Fruit fly (Drosophila melanogaster) whole organism, pupa: ENCODE measurements around the gene tex.

Experiments used
- CG10348 ChIP-seq: fragments of 200-800 bp; sonication (Bioruptor generic); IDR thresholded peaks from 2 replicates; pipeline ENCODE4 v1.3.6; 2022; ENCODE audit warnings: missing biosample characterization, missing genetic modification characterization
- CG12605 ChIP-seq: fragments of 200-800 bp; sonication (Bioruptor generic); IDR thresholded peaks from 2 replicates; pipeline ENCODE4 v1.3.6; 2022; ENCODE audit warnings: missing biosample characterization, missing genetic modification characterization
- CG13204 ChIP-seq: fragments of 200-800 bp; sonication (Bioruptor generic); optimal IDR thresholded peaks from 2 replicates; lab custom pipeline; 2018; ENCODE audit warnings: missing biosample characterization, mild to moderate bottlenecking, missing genetic modification characterization, moderate library complexity
- CG14655 ChIP-seq: fragments of 200-800 bp; sonication (Bioruptor generic); optimal IDR thresholded peaks from 3 replicates; lab custom pipeline; 2017; ENCODE audit warnings: mild to moderate bottlenecking, missing biosample characterization, missing genetic modification reagents, missing genetic modification characterization
- CG15710 ChIP-seq: fragments of 200-800 bp; sonication (Bioruptor generic); optimal IDR thresholded peaks from 2 replicates; lab custom pipeline; 2018; ENCODE audit warnings: missing biosample characterization, mild to moderate bottlenecking, missing genetic modification characterization, moderate library complexity
- CG17806 ChIP-seq: fragments of 200-800 bp; sonication (Bioruptor generic); optimal IDR thresholded peaks from 2 replicates; lab custom pipeline; 2018; ENCODE audit warnings: missing biosample characterization, mild to moderate bottlenecking, missing genetic modification characterization, moderate library complexity
- CG32121 ChIP-seq: fragments of 200-800 bp; sonication (Bioruptor generic); IDR thresholded peaks from 2 replicates; pipeline ENCODE4 v1.3.6; 2022; ENCODE audit warnings: missing biosample characterization, missing genetic modification characterization
- CG34367 ChIP-seq: fragments of 200-800 bp; sonication (Bioruptor generic); optimal IDR thresholded peaks from 2 replicates; lab custom pipeline; 2018; ENCODE audit warnings: missing biosample characterization, mild to moderate bottlenecking, missing genetic modification characterization
- CG4496 ChIP-seq: fragments of 200-800 bp; sonication (Bioruptor generic); IDR thresholded peaks from 3 replicates; pipeline ENCODE4 v1.3.6; 2022; ENCODE audit warnings: missing biosample characterization, missing genetic modification characterization
- CG8159 ChIP-seq: fragments of 200-800 bp; sonication (Bioruptor generic); optimal IDR thresholded peaks from 3 replicates; lab custom pipeline; 2018; ENCODE audit warnings: missing biosample characterization, mild to moderate bottlenecking, missing genetic modification characterization, moderate library complexity
- CG8301 ChIP-seq: fragments of 200-800 bp; sonication (Bioruptor generic); optimal IDR thresholded peaks from 2 replicates; lab custom pipeline; 2018; ENCODE audit warnings: missing biosample characterization, mild to moderate bottlenecking, missing genetic modification characterization
- CG9948 ChIP-seq: fragments of 200-800 bp; sonication (Bioruptor generic); optimal IDR thresholded peaks from 2 replicates; lab custom pipeline; 2018; ENCODE audit warnings: missing biosample characterization, mild to moderate bottlenecking, missing genetic modification characterization, moderate library complexity
- D1 ChIP-seq: fragments of 200-800 bp; sonication (Bioruptor generic); optimal IDR thresholded peaks from 2 replicates; lab custom pipeline; 2018; ENCODE audit warnings: missing biosample characterization, mild to moderate bottlenecking, missing genetic modification characterization, moderate library complexity
- EcR ChIP-seq: fragments of 200-800 bp; sonication (Bioruptor generic); optimal IDR thresholded peaks from 3 replicates; lab custom pipeline; 2019; ENCODE audit warnings: missing biosample characterization, missing genetic modification characterization, mild to moderate bottlenecking, moderate library complexity, missing genetic modification reagents
- Ets98B ChIP-seq: fragments of 200-800 bp; sonication (Bioruptor generic); IDR thresholded peaks from 2 replicates; pipeline ENCODE4 v1.3.6; 2022; ENCODE audit warnings: missing biosample characterization, missing genetic modification characterization
- Pif1A ChIP-seq: fragments of 200-800 bp; sonication (Bioruptor generic); optimal IDR thresholded peaks from 3 replicates; lab custom pipeline; 2016; ENCODE audit warnings: missing biosample characterization, missing genetic modification characterization
- Pif1B ChIP-seq: fragments of 200-800 bp; sonication (Bioruptor generic); optimal IDR thresholded peaks from 3 replicates; lab custom pipeline; 2016; ENCODE audit warnings: missing biosample characterization, missing genetic modification characterization
- Snoo ChIP-seq: fragments of 200-800 bp; sonication (Bioruptor generic); optimal IDR thresholded peaks from 3 replicates; lab custom pipeline; 2017; ENCODE audit warnings: missing biosample characterization, mild to moderate bottlenecking, missing genetic modification characterization, inconsistent platforms
- fd96Ca ChIP-seq: fragments of 200-800 bp; sonication (Bioruptor generic); IDR thresholded peaks from 3 replicates; pipeline ENCODE4 v1.3.6; 2022; ENCODE audit warnings: missing biosample characterization, missing genetic modification characterization
- gl ChIP-seq: fragments of 200-800 bp; sonication (Bioruptor generic); optimal IDR thresholded peaks from 2 replicates; lab custom pipeline; 2018; ENCODE audit warnings: missing biosample characterization, mild to moderate bottlenecking, missing genetic modification characterization
- rn ChIP-seq: fragments of 200-800 bp; sonication (Bioruptor generic); IDR thresholded peaks from 2 replicates; pipeline ENCODE4 v1.3.6; 2022; ENCODE audit warnings: missing biosample characterization, missing genetic modification characterization

Gene tex

dm6 chr3R:8272573-8273165, 35.8 kb downstream of the tex start:
- TF ChIP-seq CG17806 (tag; lab: Kevin White, UChicago) (no peak), Snoo (peak; percentile 56)
- TF ChIP-seq, all 21 proteins: peak for 1

- no peak for TF ChIP-seq Snoo
- TF ChIP-seq CG4496 (GFP tag; lab: Robert Waterston, UW): no peak
- TF ChIP-seq gl (tag; lab: Kevin White, UChicago): no peak
- TF ChIP-seq fd96Ca (GFP tag; lab: Robert Waterston, UW): no peak
- no peak for TF ChIP-seq CG13204 (GFP tag; lab: Kevin White, UChicago)
- no peak for TF ChIP-seq D1 (tag; lab: Kevin White, UChicago)
- TF ChIP-seq CG32121 (GFP tag; lab: Robert Waterston, UW): no peak
- TF ChIP-seq CG17806 (tag; lab: Kevin White, UChicago): no peak
- TF ChIP-seq CG10348 (GFP tag; lab: Robert Waterston, UW): no peak
- no peak for TF ChIP-seq CG14655 (GFP tag; lab: Kevin White, UChicago)
- TF ChIP-seq CG12605 (GFP tag; lab: Robert Waterston, UW): no peak
- TF ChIP-seq CG34367 (tag; lab: Kevin White, UChicago): no peak
- TF ChIP-seq CG8301 (tag; lab: Kevin White, UChicago): no peak
- TF ChIP-seq rn (GFP tag; lab: Robert Waterston, UW): no peak
- no peak for TF ChIP-seq CG15710 (tag; lab: Kevin White, UChicago)
- no peak for TF ChIP-seq CG9948
- no peak for TF ChIP-seq CG8159 (tag; lab: Kevin White, UChicago)
These were observed 38.7 kb downstream of the tex start, which contains the start of gene CG9630 for dm6 chr3R:8269740-8270139. Gene CG9630 (minus strand): TSS chr3R:8269896.

- TF ChIP-seq Pif1A (GFP tag; lab: Kevin White, UChicago): no peak
- TF ChIP-seq CG12605 (GFP tag; lab: Robert Waterston, UW): no peak
- peak; percentile 83 for TF ChIP-seq CG15710 (tag; lab: Kevin White, UChicago)
- peak; percentile 85 for TF ChIP-seq Snoo
- peak; percentile 73 for TF ChIP-seq rn (GFP tag; lab: Robert Waterston, UW)
- TF ChIP-seq D1 (tag; lab: Kevin White, UChicago): no peak
- TF ChIP-seq gl (tag; lab: Kevin White, UChicago): no peak
- peak; percentile 85 for TF ChIP-seq CG4496 (GFP tag; lab: Robert Waterston, UW)
- TF ChIP-seq CG9948: peak; percentile 77
- peak; percentile 64 for TF ChIP-seq CG8301 (tag; lab: Kevin White, UChicago)
- no peak for TF ChIP-seq Pif1B (GFP tag; lab: Kevin White, UChicago)
- TF ChIP-seq CG14655 (GFP tag; lab: Kevin White, UChicago): no peak
- peak; percentile 71; the same call in 1 of the 2 replicates for TF ChIP-seq Ets98B (GFP tag; lab: Robert Waterston, UW)
- TF ChIP-seq CG17806 (tag; lab: Kevin White, UChicago): peak; percentile 70
- no peak for TF ChIP-seq CG13204 (GFP tag; lab: Kevin White, UChicago)
- peak; percentile 39; the same call in 1 of the 2 replicates for TF ChIP-seq CG10348 (GFP tag; lab: Robert Waterston, UW)
- TF ChIP-seq EcR (GFP tag; lab: Kevin White, UChicago): no peak
- TF ChIP-seq fd96Ca (GFP tag; lab: Robert Waterston, UW): peak; percentile 61; the same call in 2 of the 3 replicates
- peak; percentile 65 for TF ChIP-seq CG34367 (tag; lab: Kevin White, UChicago)
- TF ChIP-seq CG32121 (GFP tag; lab: Robert Waterston, UW): peak; percentile 73
- TF ChIP-seq CG8159 (tag; lab: Kevin White, UChicago): peak; percentile 83
- TF ChIP-seq, all 21 proteins: peak for 13
These were observed 44.0 kb downstream of the tex start, which contains the start of the genes RPA1 and Mcm2 for dm6 chr3R:8264302-8265080. Gene RPA1 (minus strand): TSS chr3R:8264451. Gene Mcm2 (plus strand): TSS chr3R:8264970.

- no peak for TF ChIP-seq fd96Ca (GFP tag; lab: Robert Waterston, UW)
- TF ChIP-seq CG17806 (tag; lab: Kevin White, UChicago): no peak
- TF ChIP-seq CG14655 (GFP tag; lab: Kevin White, UChicago): no peak
These were observed 46.8 kb downstream of the tex start for dm6 chr3R:8261634-8262033.
